Worm (Caenorhabditis elegans): ENCODE data around the gene F40A3.6.
A peak's percentile ranks its signal among the peaks of the same experiment; 100 is the strongest.

The F40A3.6 gene

ce11 chrV:7848251-7848650 is 45.4 kb downstream of the F40A3.6 start (continued):
- TF ChIP-seq rpc-1 (optimal IDR thresholded peaks at IDR 0.05) (no peak), rpc-1 (tag; optimal IDR thresholded peaks at IDR 0.05) (no peak), cebp-1 (GFP tag; IDR thresholded peaks at IDR 0.05) (no peak), cebp-1 (tag; optimal IDR thresholded peaks at IDR 0.05) (peak; percentile 65), lag-1 (GFP tag; IDR thresholded peaks at IDR 0.05) (no peak), egrh-3 (GFP tag; IDR thresholded peaks at IDR 0.05) (peak; percentile 57; the same call in 1 of the 2 replicates), hmg-1.2 (GFP tag; IDR thresholded peaks at IDR 0.05) (peak; percentile 30; the same call in 1 of the 2 replicates), F10E7.11 (tag; optimal IDR thresholded peaks at IDR 0.05) (no peak), lin-40 (tag; optimal IDR thresholded peaks at IDR 0.05) (peak; percentile 10), bed-2 (GFP tag; IDR thresholded peaks at IDR 0.05) (no peak), zfh-2 (GFP tag; conservative IDR thresholded peaks at IDR 0.05) (peak; percentile 90), F37B4.10 (GFP tag; IDR thresholded peaks at IDR 0.05) (no peak)

ce11 chrV:7847687-7848086 is 46.0 kb downstream of the F40A3.6 start:
- TF ChIP-seq hlh-12 (tag; optimal IDR thresholded peaks at IDR 0.05): no peak
- no peak for TF ChIP-seq snpc-1.3 (tag; optimal IDR thresholded peaks at IDR 0.05; ENCODE audit: insufficient read depth)

ce11 chrV:7847170-7847569 is 46.5 kb downstream of the F40A3.6 start, which contains the start of gene memo-1:
Gene memo-1 (minus strand): TSS chrV:7847171.
- TF ChIP-seq him-1 (tag; optimal IDR thresholded peaks at IDR 0.05) (no peak), tbp1 (GFP tag; optimal IDR thresholded peaks at IDR 0.05) (no peak), lin-40 (tag; optimal IDR thresholded peaks at IDR 0.05) (no peak), pbrm-1 (GFP tag; IDR thresholded peaks at IDR 0.05) (no peak), ama-1 (optimal IDR thresholded peaks at IDR 0.05) (peak; percentile 84), ama-1 (GFP tag; optimal IDR thresholded peaks at IDR 0.05) (no peak), C06A6.2 (GFP tag; conservative IDR thresholded peaks at IDR 0.05) (no peak), hmg-1.2 (GFP tag; IDR thresholded peaks at IDR 0.05) (0 out of 2 replicates have a peak, but pooled peaks have one; percentile 6), madf-3 (GFP tag; IDR thresholded peaks at IDR 0.05) (no peak), ceh-27 (GFP tag; optimal IDR thresholded peaks at IDR 0.05) (peak; percentile 26)

ce11 chrV:7842228-7842627 is 51.4 kb downstream of the F40A3.6 start, which contains the start of gene grd-8:
Gene grd-8 (plus strand): TSS chrV:7842528.
- TF ChIP-seq rcor-1 (GFP tag; IDR thresholded peaks at IDR 0.05): no peak
- no peak for TF ChIP-seq F52B5.7 (tag; optimal IDR thresholded peaks at IDR 0.05)
- TF ChIP-seq ztf-22 (GFP tag; optimal IDR thresholded peaks at IDR 0.05): no peak
- no peak for TF ChIP-seq zim-3 (tag; optimal IDR thresholded peaks at IDR 0.05)
- TF ChIP-seq egrh-3 (GFP tag; IDR thresholded peaks at IDR 0.05): no peak
- no peak for TF ChIP-seq ceh-100 (GFP tag; IDR thresholded peaks at IDR 0.05)
- TF ChIP-seq egl-18 (GFP tag; IDR thresholded peaks at IDR 0.05): no peak
- no peak for TF ChIP-seq F23B12.7 (tag; optimal IDR thresholded peaks at IDR 0.05; ENCODE audit: insufficient read depth)
- no peak for TF ChIP-seq hlh-26 (GFP tag; conservative IDR thresholded peaks at IDR 0.05)
- TF ChIP-seq lsy-27 (tag; optimal IDR thresholded peaks at IDR 0.05; ENCODE audit: borderline replicate concordance, insufficient read depth): no peak
- no peak for TF ChIP-seq snpc-4 (GFP tag; optimal IDR thresholded peaks at IDR 0.05)
- TF ChIP-seq snpc-4 (tag; optimal IDR thresholded peaks at IDR 0.05): no peak
- TF ChIP-seq F22D6.2 (tag; optimal IDR thresholded peaks at IDR 0.05): no peak
- TF ChIP-seq T26A5.8 (tag; optimal IDR thresholded peaks at IDR 0.05): no peak
- TF ChIP-seq ama-1 (optimal IDR thresholded peaks at IDR 0.05): no peak
- TF ChIP-seq ama-1 (GFP tag; optimal IDR thresholded peaks at IDR 0.05): no peak
- TF ChIP-seq B0019.2 (GFP tag; conservative IDR thresholded peaks at IDR 0.05): no peak
